Fruit fly (Drosophila melanogaster) whole organism, embryonic: ENCODE data around the gene Pop4.

Experiments used
- B-H2 ChIP-seq: fragments of 200-800 bp; sonication (Bioruptor generic); optimal IDR thresholded peaks from 2 replicates; lab custom pipeline; 2018; ENCODE audit warnings: missing biosample characterization, mild to moderate bottlenecking, missing genetic modification characterization
- Blimp-1 ChIP-seq: fragments of 200-800 bp; sonication (Bioruptor generic); optimal IDR thresholded peaks from 3 replicates; lab custom pipeline; 2018; ENCODE audit warnings: missing biosample characterization, missing genetic modification characterization, mild to moderate bottlenecking, moderate library complexity, missing genetic modification reagents
- CG10431 ChIP-seq: fragments of 200-800 bp; sonication (Bioruptor generic); optimal IDR thresholded peaks from 3 replicates; lab custom pipeline; 2018; ENCODE audit warnings: missing biosample characterization, mild to moderate bottlenecking, missing genetic modification characterization
- CG13424 ChIP-seq: fragments of 200-800 bp; sonication (Bioruptor generic); optimal IDR thresholded peaks from 2 replicates; lab custom pipeline; 2019; ENCODE audit warnings: missing biosample characterization, mild to moderate bottlenecking, missing genetic modification characterization, moderate library complexity
- CG13894 ChIP-seq: fragments of 200-800 bp; sonication (Bioruptor generic); optimal IDR thresholded peaks from 3 replicates; lab custom pipeline; 2018; ENCODE audit warnings: missing biosample characterization, mild to moderate bottlenecking, missing genetic modification characterization, moderate library complexity
- CG14965 ChIP-seq: fragments of 200-800 bp; sonication (Bioruptor generic); optimal IDR thresholded peaks from 2 replicates; lab custom pipeline; 2016; ENCODE audit warnings: missing biosample characterization, missing genetic modification characterization, borderline replicate concordance
- CG18476 ChIP-seq: fragments of 200-800 bp; sonication (Bioruptor generic); optimal IDR thresholded peaks from 2 replicates; lab custom pipeline; 2016; ENCODE audit warnings: missing biosample characterization, mild to moderate bottlenecking, missing genetic modification characterization
- CG2120 ChIP-seq: fragments of 200-800 bp; sonication (Bioruptor generic); optimal IDR thresholded peaks from 3 replicates; lab custom pipeline; 2016; ENCODE audit warnings: missing biosample characterization, missing genetic modification characterization
- CG2199 ChIP-seq: fragments of 200-800 bp; sonication (Bioruptor generic); IDR thresholded peaks from 3 replicates; pipeline ENCODE4 v1.3.6; 2022; ENCODE audit warnings: missing biosample characterization, missing genetic modification characterization
- CG2678 ChIP-seq: fragments of 200-800 bp; sonication (Bioruptor generic); optimal IDR thresholded peaks from 3 replicates; lab custom pipeline; 2019; ENCODE audit warnings: missing biosample characterization, mild to moderate bottlenecking, missing genetic modification characterization, moderate library complexity
- CG30431 ChIP-seq: fragments of 200-800 bp; sonication (Bioruptor generic); optimal IDR thresholded peaks from 2 replicates; lab custom pipeline; 2017; ENCODE audit warnings: missing biosample characterization, missing genetic modification characterization
- CG4617 ChIP-seq: fragments of 200-800 bp; sonication (Bioruptor generic); optimal IDR thresholded peaks from 3 replicates; lab custom pipeline; 2016; ENCODE audit warnings: missing biosample characterization, missing genetic modification characterization, borderline replicate concordance
- CG5953 ChIP-seq: fragments of 200-800 bp; sonication (Bioruptor generic); IDR thresholded peaks from 2 replicates; pipeline ENCODE4 v1.3.6; 2022; ENCODE audit warnings: missing biosample characterization, missing genetic modification characterization
- CG6791 ChIP-seq: fragments of 200-800 bp; sonication (Bioruptor generic); IDR thresholded peaks from 3 replicates; pipeline ENCODE4 v1.3.6; 2022; ENCODE audit warnings: missing biosample characterization, missing genetic modification characterization; ENCODE audit not compliant: partially characterized antibody
- CG8089 ChIP-seq: fragments of 200-800 bp; sonication (Bioruptor generic); optimal IDR thresholded peaks from 3 replicates; lab custom pipeline; 2016; ENCODE audit warnings: missing biosample characterization, missing genetic modification characterization
- CG9876 ChIP-seq: fragments of 200-800 bp; sonication (Bioruptor generic); optimal IDR thresholded peaks from 2 replicates; lab custom pipeline; 2016; ENCODE audit warnings: missing biosample characterization, missing genetic modification characterization
- Dip3 ChIP-seq: fragments of 200-800 bp; sonication (Bioruptor generic); optimal IDR thresholded peaks from 3 replicates; lab custom pipeline; 2016; ENCODE audit warnings: missing biosample characterization, missing genetic modification characterization
- H2.0 ChIP-seq: fragments of 200-800 bp; sonication (Bioruptor generic); IDR thresholded peaks from 2 replicates; pipeline ENCODE4 v1.3.6; 2022; ENCODE audit warnings: missing biosample characterization, missing genetic modification characterization
- Hey ChIP-seq: fragments of 200-800 bp; sonication (Bioruptor generic); optimal IDR thresholded peaks from 3 replicates; lab custom pipeline; 2018; ENCODE audit warnings: missing biosample characterization, mild to moderate bottlenecking, missing genetic modification characterization
- Hr39 ChIP-seq: fragments of >200 bp; optimal IDR thresholded peaks from 2 replicates; lab custom pipeline; 2017
- Kr ChIP-seq: fragments of 200-800 bp; sonication (Bioruptor generic); optimal IDR thresholded peaks from 2 replicates; lab custom pipeline; 2017; ENCODE audit warnings: missing biosample characterization, mild to moderate bottlenecking, missing genetic modification characterization
- NC2β ChIP-seq: fragments of 200-800 bp; sonication (Bioruptor generic); optimal IDR thresholded peaks from 2 replicates; lab custom pipeline; 2016; ENCODE audit warnings: missing biosample characterization, missing genetic modification characterization
- Nf-YB ChIP-seq: fragments of 200-800 bp; sonication (Bioruptor generic); optimal IDR thresholded peaks from 3 replicates; lab custom pipeline; 2019; ENCODE audit warnings: missing biosample characterization, mild to moderate bottlenecking, missing genetic modification characterization, moderate library complexity
- Nf-YC ChIP-seq: fragments of 200-800 bp; optimal IDR thresholded peaks from 3 replicates; lab custom pipeline; 2019; ENCODE audit warnings: missing biosample characterization, mild to moderate bottlenecking, missing genetic modification characterization, moderate library complexity
- Spps ChIP-seq: fragments of 200-800 bp; sonication (Bioruptor generic); optimal IDR thresholded peaks from 2 replicates; lab custom pipeline; 2018; ENCODE audit warnings: missing biosample characterization, mild to moderate bottlenecking, missing genetic modification characterization
- Sry-δ ChIP-seq: fragments of 200-800 bp; sonication (Bioruptor generic); optimal IDR thresholded peaks from 2 replicates; lab custom pipeline; 2016; ENCODE audit warnings: missing biosample characterization, missing genetic modification characterization
- aop ChIP-seq: fragments of 200-800 bp; sonication (Bioruptor generic); IDR thresholded peaks from 2 replicates; pipeline ENCODE4 v1.3.6; 2022; ENCODE audit warnings: missing biosample characterization, missing genetic modification characterization
- ase ChIP-seq: fragments of 200-800 bp; sonication (Bioruptor generic); IDR thresholded peaks from 3 replicates; pipeline ENCODE4 v1.3.6; 2022; ENCODE audit warnings: missing biosample characterization, missing genetic modification characterization
- cato ChIP-seq: fragments of 200-800 bp; sonication (Bioruptor generic); optimal IDR thresholded peaks from 2 replicates; lab custom pipeline; 2016; ENCODE audit warnings: missing biosample characterization, missing genetic modification characterization, borderline replicate concordance
- chinmo ChIP-seq: fragments of 200-800 bp; sonication (Bioruptor generic); IDR thresholded peaks from 4 replicates; pipeline ENCODE4 v1.3.6; 2022; ENCODE audit warnings: missing biosample characterization, missing genetic modification characterization; ENCODE audit not compliant: partially characterized antibody
- corto ChIP-seq: fragments of 200-800 bp; sonication (Bioruptor generic); optimal IDR thresholded peaks from 2 replicates; lab custom pipeline; 2016; ENCODE audit warnings: missing biosample characterization, mild to moderate bottlenecking, missing genetic modification characterization, moderate library complexity
- crol ChIP-seq: fragments of 200-800 bp; sonication (Bioruptor generic); IDR thresholded peaks from 2 replicates; pipeline ENCODE4 v1.3.6; 2022; ENCODE audit warnings: missing biosample characterization, missing genetic modification characterization
- ftz-f1 ChIP-seq: fragments of 200-800 bp; sonication (Bioruptor generic); optimal IDR thresholded peaks from 2 replicates; lab custom pipeline; 2016; ENCODE audit warnings: missing biosample characterization, missing genetic modification characterization
- gcm ChIP-seq: fragments of 200-800 bp; sonication (Bioruptor generic); optimal IDR thresholded peaks from 2 replicates; lab custom pipeline; 2019; ENCODE audit warnings: missing biosample characterization, mild to moderate bottlenecking, missing genetic modification characterization, moderate library complexity
- gcm2 ChIP-seq: fragments of 200-800 bp; sonication (Bioruptor generic); optimal IDR thresholded peaks from 2 replicates; lab custom pipeline; 2016; ENCODE audit warnings: missing biosample characterization, missing genetic modification characterization
- gem ChIP-seq: fragments of 200-800 bp; sonication (Bioruptor generic); optimal IDR thresholded peaks from 2 replicates; lab custom pipeline; 2019; ENCODE audit warnings: missing biosample characterization, mild to moderate bottlenecking, missing genetic modification characterization, moderate library complexity
- ken ChIP-seq: fragments of 200-800 bp; sonication (Bioruptor generic); IDR thresholded peaks from 3 replicates; pipeline ENCODE4 v1.3.6; 2022; ENCODE audit warnings: missing biosample characterization, missing genetic modification characterization
- lab ChIP-seq: fragments of 200-800 bp; sonication (Bioruptor generic); optimal IDR thresholded peaks from 3 replicates; lab custom pipeline; 2017; ENCODE audit warnings: missing biosample characterization, missing genetic modification characterization, mild to moderate bottlenecking, moderate library complexity, missing genetic modification reagents
- lilli ChIP-seq: fragments of 200-800 bp; sonication (Bioruptor generic); optimal IDR thresholded peaks from 3 replicates; lab custom pipeline; 2016; ENCODE audit warnings: missing biosample characterization, missing genetic modification characterization
- luna ChIP-seq: fragments of 200-800 bp; sonication (Bioruptor generic); optimal IDR thresholded peaks from 2 replicates; lab custom pipeline; 2016; ENCODE audit warnings: missing biosample characterization, missing genetic modification characterization
- prd ChIP-seq, 3 experiments: fragments of >200 bp in 2 of 3; fragments of 200-800 bp in 1 of 3; sonication (Bioruptor generic) in 1 of 3; optimal IDR thresholded peaks in 2 of 3; IDR thresholded peaks in 1 of 3; 2 replicates in 2 of 3; 3 replicates in 1 of 3; pipeline versions ENCODE4 v1.3.6 to Lab custom; 2017 to 2022; ENCODE audit warnings: missing biosample characterization in 1 of 3, missing genetic modification characterization in 1 of 3
- pros ChIP-seq: fragments of 200-800 bp; sonication (Bioruptor generic); optimal IDR thresholded peaks from 3 replicates; lab custom pipeline; 2019; ENCODE audit warnings: missing biosample characterization, mild to moderate bottlenecking, missing genetic modification characterization, moderate library complexity
- ranshi ChIP-seq: fragments of 200-800 bp; sonication (Bioruptor generic); IDR thresholded peaks from 2 replicates; pipeline ENCODE4 v1.3.6; 2022; ENCODE audit warnings: missing biosample characterization, missing genetic modification characterization
- rib ChIP-seq: fragments of 200-800 bp; sonication (Bioruptor generic); IDR thresholded peaks from 2 replicates; pipeline ENCODE4 v1.3.6; 2022; ENCODE audit warnings: missing biosample characterization, missing genetic modification characterization
- schlank ChIP-seq: fragments of 200-800 bp; sonication (Bioruptor generic); optimal IDR thresholded peaks from 2 replicates; lab custom pipeline; 2018; ENCODE audit warnings: missing biosample characterization, mild to moderate bottlenecking, missing genetic modification characterization
- so ChIP-seq: fragments of 200-800 bp; sonication (Bioruptor generic); IDR thresholded peaks from 3 replicates; pipeline ENCODE4 v1.3.6; 2022; ENCODE audit warnings: missing biosample characterization, missing genetic modification characterization
- sob ChIP-seq: fragments of 200-800 bp; sonication (Bioruptor generic); IDR thresholded peaks from 2 replicates; pipeline ENCODE4 v1.3.6; 2022; ENCODE audit warnings: missing biosample characterization, missing genetic modification characterization
- sqz ChIP-seq: fragments of 200-800 bp; sonication (Bioruptor generic); optimal IDR thresholded peaks from 3 replicates; lab custom pipeline; 2018; ENCODE audit warnings: missing biosample characterization, mild to moderate bottlenecking, missing genetic modification characterization
- z ChIP-seq: fragments of 200-800 bp; sonication (Bioruptor generic); IDR thresholded peaks from 3 replicates; pipeline ENCODE4 v1.3.6; 2022; ENCODE audit warnings: missing biosample characterization, missing genetic modification characterization
- zfh2 ChIP-seq: fragments of 200-800 bp; sonication (Bioruptor generic); optimal IDR thresholded peaks from 2 replicates; lab custom pipeline; 2016; ENCODE audit warnings: missing biosample characterization, missing genetic modification characterization

Pop4 gene

DNA sequence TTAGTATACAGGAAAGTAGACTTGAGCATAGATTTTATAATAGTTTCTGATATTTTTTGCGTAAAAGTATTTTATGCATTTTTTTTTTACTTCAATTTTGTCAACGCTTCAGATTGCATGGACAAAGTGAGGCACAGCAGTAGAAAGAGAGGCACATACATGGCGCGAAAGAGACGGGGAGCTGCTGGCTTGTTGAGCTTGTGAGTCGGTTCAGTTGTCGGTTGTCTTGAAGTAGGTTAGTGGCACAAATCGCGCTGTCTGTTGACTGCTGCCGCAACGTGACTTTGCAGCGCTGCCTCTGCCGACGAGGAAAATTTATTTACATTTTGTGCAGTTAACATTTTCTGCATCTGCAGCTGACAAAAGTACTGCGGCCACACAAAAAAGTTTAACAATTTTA, 27.3 kb upstream of the Pop4 start:
- TF ChIP-seq Blimp-1 (GFP tag; lab: Kevin White, UChicago) (no peak), CG2199 (GFP tag; lab: Robert Waterston, UW) (peak; percentile 44; the same call in 1 of the 3 replicates), CG10431 (peak; percentile 51), zfh2 (no peak), so (GFP tag; lab: Robert Waterston, UW) (peak; percentile 52; the same call in 1 of the 3 replicates), CG18476 (GFP tag; lab: Kevin White, UChicago) (no peak), cato (GFP tag; lab: Kevin White, UChicago) (no peak), chinmo (0 out of 4 replicates have a peak, but pooled peaks have one; percentile 53), Kr (GFP tag; lab: Kevin White, UChicago) (no peak), CG30431 (GFP tag; lab: Kevin White, UChicago) (no peak)

DNA sequence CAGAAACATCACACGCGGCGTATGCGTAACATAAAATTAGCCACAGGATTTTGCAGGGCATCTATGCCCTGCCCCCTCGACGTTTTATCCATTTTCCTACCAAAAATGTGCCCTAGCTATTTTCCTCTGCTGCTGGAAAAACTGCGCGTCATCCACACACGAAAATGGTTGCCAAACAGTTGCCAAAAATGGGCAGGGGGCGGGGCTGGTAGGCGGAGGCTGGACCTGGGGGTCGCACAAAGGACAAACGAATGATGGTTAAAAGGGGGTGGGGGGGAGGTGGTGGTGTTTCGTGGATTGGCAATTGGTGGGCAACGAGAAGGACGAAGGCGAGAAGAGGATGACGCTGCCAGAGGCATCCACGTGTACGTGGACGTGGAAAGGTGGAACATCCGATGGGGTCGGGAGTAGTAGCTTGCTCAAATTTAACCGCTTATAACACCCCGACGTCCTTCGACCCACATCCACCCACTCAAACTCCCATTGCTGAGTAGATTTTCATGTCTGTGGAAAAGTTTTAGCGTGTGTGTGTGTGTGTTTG, 22.7 kb upstream of the Pop4 start:
- TF ChIP-seq gcm2 (GFP tag; lab: Kevin White, UChicago) (no peak), z (GFP tag; lab: Robert Waterston, UW) (no peak), crol (GFP tag; lab: Robert Waterston, UW) (peak; percentile 75), CG13894 (peak; percentile 69), CG9876 (GFP tag; lab: Kevin White, UChicago) (no peak), ranshi (no peak), CG4617 (GFP tag; lab: Kevin White, UChicago) (no peak), CG13424 (tag; lab: Kevin White, UChicago) (no peak), gem (tag; lab: Kevin White, UChicago) (no peak), ase (GFP tag; lab: Robert Waterston, UW) (no peak), corto (GFP tag; lab: Kevin White, UChicago) (no peak), NC2β (GFP tag; lab: Kevin White, UChicago) (no peak), luna (GFP tag; lab: Kevin White, UChicago) (no peak), lilli (GFP tag; lab: Kevin White, UChicago) (no peak), B-H2 (GFP tag; lab: Kevin White, UChicago) (no peak), Dip3 (no peak), CG8089 (GFP tag; lab: Kevin White, UChicago) (no peak), schlank (tag; lab: Kevin White, UChicago) (no peak), aop (GFP tag; lab: Robert Waterston, UW) (no peak), Hey (tag; lab: Kevin White, UChicago) (peak; percentile 22), ken (GFP tag; lab: Robert Waterston, UW) (no peak), sob (GFP tag; lab: Robert Waterston, UW) (0 out of 2 replicates have a peak, but pooled peaks have one; percentile 5), Nf-YB (no peak), Hr39 (lab: Kevin White, UChicago) (no peak), sqz (GFP tag; lab: Kevin White, UChicago) (no peak), Nf-YC (peak; percentile 69), lab (GFP tag; lab: Kevin White, UChicago) (peak; percentile 2), pros (GFP tag; lab: Kevin White, UChicago) (peak; percentile 6), CG6791 (GFP tag; lab: Robert Waterston, UW) (0 out of 3 replicates have a peak, but pooled peaks have one; percentile 31), CG14965 (GFP tag; lab: Kevin White, UChicago) (no peak), Sry-δ (GFP tag; lab: Kevin White, UChicago) (no peak), CG2120 (GFP tag; lab: Kevin White, UChicago) (no peak), gcm (GFP tag; lab: Kevin White, UChicago) (no peak), rib (GFP tag; lab: Robert Waterston, UW) (no peak), prd (optimal IDR thresholded peaks at IDR 0.05; lab: Kevin White, UChicago) (no peak), prd (GFP tag; IDR thresholded peaks at IDR 0.05; lab: Robert Waterston, UW) (no peak), CG5953 (GFP tag; lab: Robert Waterston, UW) (no peak), Spps (no peak), ftz-f1 (GFP tag; lab: Kevin White, UChicago) (no peak), H2.0 (GFP tag; lab: Robert Waterston, UW) (no peak), CG2678 (no peak)
